Worm (Caenorhabditis elegans) whole organism, L4 larva: ENCODE results near the gene R09H3.2.

Experiments used
- R02D3.7 ChIP-seq: fragments of 150-350 bp; sonication (generic microtip); optimal IDR thresholded peaks from 3 replicates; lab custom pipeline; 2014; ENCODE audit warnings: missing biosample characterization, missing genetic modification characterization
- ceh-82 ChIP-seq: sonication (generic microtip); optimal IDR thresholded peaks from 2 replicates; lab custom pipeline; 2017; ENCODE audit warnings: missing biosample characterization, missing genetic modification characterization
- hlh-30 ChIP-seq: sonication (generic microtip); optimal IDR thresholded peaks from 2 replicates; lab custom pipeline; 2017; ENCODE audit warnings: antibody characterized with exemption, mild to moderate bottlenecking, missing genetic modification characterization, missing compliant biosample characterization; ENCODE audit not compliant: insufficient read depth
- jun-1 ChIP-seq: fragments of 150-350 bp; optimal IDR thresholded peaks from 2 replicates; lab custom pipeline; 2014; ENCODE audit warnings: missing biosample characterization, missing genetic modification reagents, missing genetic modification characterization
- lir-3 ChIP-seq: sonication (generic microtip); optimal IDR thresholded peaks from 2 replicates; lab custom pipeline; 2016; ENCODE audit warnings: mild to moderate bottlenecking, missing genetic modification characterization, missing compliant biosample characterization
- lsy-2 ChIP-seq, 2 experiments: fragments of 150-350 bp in 1 of 2; sonication (generic microtip) in 1 of 2; optimal IDR thresholded peaks; 2 replicates each; lab custom pipeline; 2014 to 2017; ENCODE audit warnings: missing biosample characterization in 2 of 2, missing genetic modification characterization in 2 of 2
- madf-5 ChIP-seq, 2 experiments: fragments of 200-800 bp; sonication (Bioruptor generic); IDR thresholded peaks; 2 replicates each; pipeline ENCODE4 v1.3.6; 2022; ENCODE audit warnings: missing compliant biosample characterization in 2 of 2, missing genetic modification characterization in 2 of 2
- mes-2 ChIP-seq: sonication (generic microtip); optimal IDR thresholded peaks from 2 replicates; lab custom pipeline; 2016; ENCODE audit warnings: missing genotype, mild to moderate bottlenecking, missing genetic modification characterization, missing compliant biosample characterization; ENCODE audit not compliant: poor library complexity, severe bottlenecking
- nhr-11 ChIP-seq: fragments of 150-350 bp; optimal IDR thresholded peaks from 2 replicates; lab custom pipeline; 2014; ENCODE audit warnings: missing biosample characterization, missing genetic modification characterization
- nhr-76 ChIP-seq: fragments of 150-350 bp; optimal IDR thresholded peaks from 2 replicates; lab custom pipeline; 2014; ENCODE audit warnings: missing biosample characterization, missing genetic modification characterization
- pha-4 ChIP-seq, 2 experiments: fragments of 150-350 bp in 1 of 2; fragments of 200-800 bp in 1 of 2; sonication (Bioruptor generic) in 1 of 2; IDR thresholded peaks in 1 of 2; optimal IDR thresholded peaks in 1 of 2; 2 replicates each; pipeline versions ENCODE4 v1.3.6 to Lab custom; 2014 to 2022; ENCODE audit warnings: missing genetic modification characterization in 2 of 2, missing genetic modification reagents in 2 of 2, missing biosample characterization in 1 of 2, missing compliant biosample characterization in 1 of 2
- skn-1 ChIP-seq: fragments of 150-350 bp; optimal IDR thresholded peaks from 2 replicates; lab custom pipeline; 2014; ENCODE audit warnings: missing biosample characterization, missing genetic modification characterization
- spr-3 ChIP-seq: fragments of 200-800 bp; sonication (Bioruptor generic); optimal IDR thresholded peaks from 2 replicates; lab custom pipeline; 2018; ENCODE audit warnings: mild to moderate bottlenecking, missing genetic modification characterization, missing compliant biosample characterization
- unc-62 ChIP-seq, 3 experiments: fragments of 150-350 bp in 1 of 3; sonication (generic microtip); optimal IDR thresholded peaks in 2 of 3; peaks in 1 of 3; 1 replicate in 1 of 3; 2 replicates in 2 of 3; lab custom pipeline; 2014 to 2017; ENCODE audit warnings: missing biosample characterization in 3 of 3, missing genetic modification characterization in 3 of 3, missing genetic modification reagents in 3 of 3, missing genotype in 1 of 3

- TF ChIP-seq hlh-30 (tag; lab: Kevin White, UChicago) (no peak), jun-1 (tag; lab: Kevin White, UChicago) (no peak), spr-3 (GFP tag; lab: Kevin White, UChicago) (no peak), pha-4 (GFP tag; IDR thresholded peaks at IDR 0.05; lab: Robert Waterston, UW) (no peak), pha-4 (tag; optimal IDR thresholded peaks at IDR 0.05; lab: Kevin White, UChicago) (no peak), mes-2 (tag; lab: Kevin White, UChicago) (no peak), nhr-76 (tag; lab: Kevin White, UChicago) (no peak), skn-1 (no peak), R02D3.7 (tag; lab: Kevin White, UChicago) (no peak), lsy-2 (tag; optimal IDR thresholded peaks at IDR 0.05; lab: Kevin White, UChicago) (no peak), lir-3 (no peak), unc-62 (GFP tag; optimal IDR thresholded peaks at IDR 0.05 in 1 of 2; lab: Kevin White, UChicago) (no peak), unc-62 (tag; optimal IDR thresholded peaks at IDR 0.05; lab: Kevin White, UChicago) (no peak), madf-5 (GFP tag; IDR thresholded peaks at IDR 0.05; lab: Robert Waterston, UW) (no peak), ceh-82 (no peak), nhr-11 (no peak)
These were observed 38.2 kb upstream of the R09H3.2 start for ce11 chrX:1703049-1703448.
